Worm (Caenorhabditis elegans): ENCODE measurements around the gene ZC250.2.

DNA sequence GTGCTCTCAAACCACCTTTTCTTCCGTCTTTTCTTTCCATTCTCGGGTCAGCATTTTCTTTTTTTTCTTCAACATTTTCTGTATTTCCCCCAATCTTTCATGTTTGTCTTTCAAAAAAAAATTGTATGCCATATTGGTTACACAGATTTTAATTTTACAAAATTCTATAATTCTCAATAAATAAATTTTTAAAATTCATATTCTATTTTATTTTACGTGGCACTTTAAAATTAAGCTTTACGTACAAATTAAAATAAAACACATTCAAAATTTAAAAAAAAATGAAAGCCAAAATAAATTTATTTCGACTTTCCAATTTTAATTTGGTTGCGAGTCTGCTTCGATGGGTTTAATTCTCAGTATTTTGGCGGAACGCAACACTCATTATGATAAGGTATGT lies 13.3 kb downstream of the ZC250.2 start, which contains the start of gene ZC250.5:
- TF ChIP-seq ama-1 (optimal IDR thresholded peaks at IDR 0.05) (no peak), pha-4 (GFP tag; IDR thresholded peaks at IDR 0.05) (no peak), pha-4 (tag; optimal IDR thresholded peaks at IDR 0.05) (no peak), zag-1 (tag; optimal IDR thresholded peaks at IDR 0.05) (no peak)
